Worm (Caenorhabditis elegans) whole organism, L2 larva: ENCODE results near the gene tmem-145.
A peak's percentile ranks its signal among the peaks of the same experiment; 100 is the strongest.

Experiments used
- C34F6.9 ChIP-seq: fragments of 150-350 bp; optimal IDR thresholded peaks from 2 replicates; lab custom pipeline; 2014; ENCODE audit warnings: missing biosample characterization, missing genetic modification characterization
- F13H6.1 ChIP-seq: sonication (generic microtip); optimal IDR thresholded peaks from 2 replicates; lab custom pipeline; 2016; ENCODE audit warnings: missing genetic modification characterization, missing compliant biosample characterization
- Y55F3AM.14 ChIP-seq: fragments of 200-800 bp; sonication (Bioruptor generic); optimal IDR thresholded peaks from 2 replicates; lab custom pipeline; 2018; ENCODE audit warnings: mild to moderate bottlenecking, missing genetic modification characterization, missing compliant biosample characterization
- ZK546.5 ChIP-seq: sonication (generic microtip); optimal IDR thresholded peaks from 2 replicates; lab custom pipeline; 2017; ENCODE audit warnings: missing biosample characterization, missing genetic modification characterization
- alr-1 ChIP-seq: fragments of 150-350 bp; optimal IDR thresholded peaks from 2 replicates; lab custom pipeline; 2014; ENCODE audit warnings: missing biosample characterization, missing genetic modification characterization
- aly-2 ChIP-seq: fragments of 150-350 bp; optimal IDR thresholded peaks from 2 replicates; lab custom pipeline; 2014; ENCODE audit warnings: missing biosample characterization, missing genetic modification characterization
- ama-1 ChIP-seq: fragments of 150-350 bp; optimal IDR thresholded peaks from 2 replicates; lab custom pipeline; 2018; ENCODE audit warnings: inconsistent platforms
- blmp-1 ChIP-seq: sonication (generic microtip); optimal IDR thresholded peaks from 2 replicates; lab custom pipeline; 2017; ENCODE audit warnings: missing genetic modification characterization, mild to moderate bottlenecking, missing compliant biosample characterization, antibody characterized with exemption, moderate library complexity; ENCODE audit not compliant: insufficient read depth
- ceh-16 ChIP-seq: fragments of 150-350 bp; optimal IDR thresholded peaks from 2 replicates; lab custom pipeline; 2014; ENCODE audit warnings: missing biosample characterization, missing genetic modification characterization
- ceh-82 ChIP-seq: fragments of 150-350 bp; optimal IDR thresholded peaks from 2 replicates; lab custom pipeline; 2014; ENCODE audit warnings: missing biosample characterization, missing genetic modification characterization
- dmd-4 ChIP-seq: sonication (generic microtip); optimal IDR thresholded peaks from 2 replicates; lab custom pipeline; 2017; ENCODE audit warnings: missing biosample characterization, missing genetic modification characterization
- elt-1 ChIP-seq: fragments of 150-350 bp; optimal IDR thresholded peaks from 2 replicates; lab custom pipeline; 2014; ENCODE audit warnings: missing biosample characterization, missing genetic modification characterization
- gmeb-1 ChIP-seq: fragments of 150-350 bp; optimal IDR thresholded peaks from 2 replicates; lab custom pipeline; 2014; ENCODE audit warnings: missing biosample characterization, missing genetic modification characterization
- lin-11 ChIP-seq: fragments of 150-350 bp; sonication (generic microtip); optimal IDR thresholded peaks from 2 replicates; lab custom pipeline; 2014; ENCODE audit warnings: missing biosample characterization, missing genetic modification characterization, inconsistent platforms, mixed read lengths
- lin-13 ChIP-seq: fragments of 150-350 bp; optimal IDR thresholded peaks from 2 replicates; lab custom pipeline; 2014; ENCODE audit warnings: missing biosample characterization, missing genetic modification reagents, missing genetic modification characterization
- mbf-1 ChIP-seq: sonication (generic microtip); optimal IDR thresholded peaks from 2 replicates; lab custom pipeline; 2017; ENCODE audit warnings: missing biosample characterization, missing genetic modification characterization
- mdl-1 ChIP-seq, 2 experiments: fragments of 150-350 bp in 1 of 2; sonication (generic microtip) in 1 of 2; optimal IDR thresholded peaks; 2 replicates each; lab custom pipeline; 2017; ENCODE audit warnings: missing biosample characterization in 2 of 2, missing genetic modification characterization in 2 of 2
- nhr-10 ChIP-seq: sonication (generic microtip); optimal IDR thresholded peaks from 2 replicates; lab custom pipeline; 2017; ENCODE audit warnings: missing biosample characterization, missing genetic modification characterization
- nhr-11 ChIP-seq: fragments of 150-350 bp; optimal IDR thresholded peaks from 2 replicates; lab custom pipeline; 2014; ENCODE audit warnings: missing biosample characterization, missing genetic modification characterization
- nhr-12 ChIP-seq: fragments of 150-350 bp; optimal IDR thresholded peaks from 2 replicates; lab custom pipeline; 2014; ENCODE audit warnings: missing biosample characterization, missing genetic modification characterization
- nhr-129 ChIP-seq: fragments of 150-350 bp; optimal IDR thresholded peaks from 2 replicates; lab custom pipeline; 2014; ENCODE audit warnings: missing biosample characterization, missing genetic modification characterization
- nhr-23 ChIP-seq: fragments of 150-350 bp; optimal IDR thresholded peaks from 2 replicates; lab custom pipeline; 2014; ENCODE audit warnings: missing biosample characterization, missing genetic modification reagents, missing genetic modification characterization
- nhr-237 ChIP-seq: fragments of 150-350 bp; optimal IDR thresholded peaks from 2 replicates; lab custom pipeline; 2014; ENCODE audit warnings: missing biosample characterization, missing genetic modification characterization
- nhr-25 ChIP-seq: fragments of 150-350 bp; sonication (generic microtip); optimal IDR thresholded peaks from 3 replicates; lab custom pipeline; 2014; ENCODE audit warnings: missing biosample characterization, missing genetic modification characterization
- nhr-6 ChIP-seq: fragments of 150-350 bp; optimal IDR thresholded peaks from 2 replicates; lab custom pipeline; 2014; ENCODE audit warnings: missing biosample characterization, missing genetic modification characterization
- nhr-77 ChIP-seq: fragments of 150-350 bp; optimal IDR thresholded peaks from 2 replicates; lab custom pipeline; 2014; ENCODE audit warnings: missing biosample characterization, missing genetic modification characterization
- sem-4 ChIP-seq: fragments of 150-350 bp; optimal IDR thresholded peaks from 2 replicates; lab custom pipeline; 2014; ENCODE audit warnings: missing biosample characterization, missing genetic modification reagents, missing genetic modification characterization
- skn-1 ChIP-seq: sonication (generic microtip); optimal IDR thresholded peaks from 2 replicates; lab custom pipeline; 2017; ENCODE audit warnings: missing biosample characterization, missing genetic modification characterization
- sma-9 ChIP-seq, 2 experiments: fragments of 150-350 bp in 1 of 2; sonication (generic microtip) in 1 of 2; optimal IDR thresholded peaks; 2 replicates each; lab custom pipeline; 2014 to 2016; ENCODE audit warnings: missing genetic modification characterization in 2 of 2, mild to moderate bottlenecking in 1 of 2, missing biosample characterization in 1 of 2, missing compliant biosample characterization in 1 of 2, missing genetic modification reagents in 1 of 2, moderate library complexity in 1 of 2
- unc-55 ChIP-seq: fragments of 150-350 bp; sonication (generic microtip); optimal IDR thresholded peaks from 3 replicates; lab custom pipeline; 2014; ENCODE audit warnings: missing biosample characterization, missing genetic modification reagents, missing genetic modification characterization
- unc-62 ChIP-seq: fragments of 150-350 bp; optimal IDR thresholded peaks from 2 replicates; lab custom pipeline; 2014; ENCODE audit warnings: missing biosample characterization, missing genetic modification reagents, missing genetic modification characterization
- zag-1 ChIP-seq: fragments of 150-350 bp; optimal IDR thresholded peaks from 2 replicates; lab custom pipeline; 2014; ENCODE audit warnings: missing biosample characterization, missing genetic modification characterization
- ztf-1 ChIP-seq: fragments of 200-800 bp; sonication (Bioruptor generic); conservative IDR thresholded peaks from 2 replicates; pipeline ENCODE4 v1.3.6; 2022; ENCODE audit warnings: missing genetic modification characterization, missing compliant biosample characterization
- ztf-11 ChIP-seq: sonication (generic microtip); optimal IDR thresholded peaks from 2 replicates; lab custom pipeline; 2017; ENCODE audit warnings: missing biosample characterization, missing genetic modification characterization
- ztf-4 ChIP-seq: fragments of 150-350 bp; optimal IDR thresholded peaks from 2 replicates; lab custom pipeline; 2014; ENCODE audit warnings: missing biosample characterization, missing genetic modification characterization

Gene tmem-145

ce11 chrX:12093992-12094391 is 20.3 kb upstream of the tmem-145 start:
- peak; percentile 21 for TF ChIP-seq unc-55 (GFP tag; lab: Kevin White, UChicago)
- TF ChIP-seq nhr-12 (tag; lab: Kevin White, UChicago) = no peak
- TF ChIP-seq gmeb-1 (tag; lab: Kevin White, UChicago) = no peak

ce11 chrX:12093043-12093442 is 19.4 kb upstream of the tmem-145 start, which contains the start of gene W03G11.4:
TSS of gene W03G11.4 (minus strand) at chrX:12093143.
- TF ChIP-seq C34F6.9 (tag; lab: Kevin White, UChicago) (no peak), zag-1 (tag; lab: Kevin White, UChicago) (no peak), nhr-25 (tag; lab: Kevin White, UChicago) (no peak), sma-9 (GFP tag; optimal IDR thresholded peaks at IDR 0.05; lab: Kevin White, UChicago) (no peak), sma-9 (tag; optimal IDR thresholded peaks at IDR 0.05; lab: Kevin White, UChicago) (no peak), ztf-4 (tag; lab: Kevin White, UChicago) (no peak), blmp-1 (tag; lab: Kevin White, UChicago) (no peak), nhr-237 (tag; lab: Kevin White, UChicago) (no peak), skn-1 (tag; lab: Kevin White, UChicago) (no peak), dmd-4 (tag; lab: Kevin White, UChicago) (no peak), ceh-82 (tag; lab: Kevin White, UChicago) (no peak), nhr-10 (tag; lab: Kevin White, UChicago) (no peak), unc-62 (GFP tag; lab: Kevin White, UChicago) (no peak)

ce11 chrX:12092621-12093020 is 19.0 kb upstream of the tmem-145 start:
- TF ChIP-seq unc-62 (GFP tag; lab: Kevin White, UChicago) (no peak), unc-55 (GFP tag; lab: Kevin White, UChicago) (no peak), nhr-6 (tag; lab: Kevin White, UChicago) (no peak)

ce11 chrX:12086297-12086696 is 12.6 kb upstream of the tmem-145 start:
- TF ChIP-seq nhr-10 (tag; lab: Kevin White, UChicago) (no peak), aly-2 (tag; lab: Kevin White, UChicago) (no peak), nhr-11 (no peak), gmeb-1 (tag; lab: Kevin White, UChicago) (no peak), ZK546.5 (tag; lab: Kevin White, UChicago) (no peak), blmp-1 (tag; lab: Kevin White, UChicago) (no peak), sma-9 (GFP tag; optimal IDR thresholded peaks at IDR 0.05; lab: Kevin White, UChicago) (no peak), sma-9 (tag; optimal IDR thresholded peaks at IDR 0.05; lab: Kevin White, UChicago) (no peak), zag-1 (tag; lab: Kevin White, UChicago) (no peak), mbf-1 (tag; lab: Kevin White, UChicago) (no peak), lin-13 (no peak)

ce11 chrX:12082813-12083212 is 9.1 kb upstream of the tmem-145 start:
- TF ChIP-seq unc-55 (GFP tag; lab: Kevin White, UChicago) (peak; percentile 12), ceh-16 (tag; lab: Kevin White, UChicago) (no peak), sem-4 (tag; lab: Kevin White, UChicago) (peak; percentile 15)

- TF ChIP-seq nhr-10 (tag; lab: Kevin White, UChicago) (no peak), mdl-1 (tag; optimal IDR thresholded peaks at IDR 0.05; lab: Kevin White, UChicago) (no peak), ztf-1 (GFP tag; lab: Robert Waterston, UW) (no peak), dmd-4 (tag; lab: Kevin White, UChicago) (no peak), unc-55 (GFP tag; lab: Kevin White, UChicago) (no peak), aly-2 (tag; lab: Kevin White, UChicago) (no peak), elt-1 (tag; lab: Kevin White, UChicago) (no peak), ztf-4 (tag; lab: Kevin White, UChicago) (no peak), nhr-12 (tag; lab: Kevin White, UChicago) (no peak), ZK546.5 (tag; lab: Kevin White, UChicago) (no peak)
Measured at ce11 chrX:12081250-12081649, 7.6 kb upstream of the tmem-145 start.

ce11 chrX:12080581-12081162 is 7.0 kb upstream of the tmem-145 start:
- no peak for TF ChIP-seq ztf-4 (tag; lab: Kevin White, UChicago)
- TF ChIP-seq nhr-77 (tag; lab: Kevin White, UChicago) = no peak
- no peak for TF ChIP-seq nhr-12 (tag; lab: Kevin White, UChicago)
- TF ChIP-seq nhr-129 (tag; lab: Kevin White, UChicago) = peak; percentile 55
- TF ChIP-seq nhr-23 = no peak
- no peak for TF ChIP-seq ztf-1 (GFP tag; lab: Robert Waterston, UW)
- TF ChIP-seq F13H6.1 (tag; lab: Kevin White, UChicago) = peak; percentile 15
- no peak for TF ChIP-seq ceh-82 (tag; lab: Kevin White, UChicago)
- no peak for TF ChIP-seq ama-1
- TF ChIP-seq unc-62 (GFP tag; lab: Kevin White, UChicago) = no peak
- no peak for TF ChIP-seq alr-1 (tag; lab: Kevin White, UChicago)
- TF ChIP-seq sma-9 (GFP tag; optimal IDR thresholded peaks at IDR 0.05; lab: Kevin White, UChicago) = peak; percentile 26
- no peak for TF ChIP-seq sma-9 (tag; optimal IDR thresholded peaks at IDR 0.05; lab: Kevin White, UChicago)
- no peak for TF ChIP-seq nhr-11
- TF ChIP-seq nhr-237 (tag; lab: Kevin White, UChicago) = no peak
- TF ChIP-seq skn-1 (tag; lab: Kevin White, UChicago) = no peak
- TF ChIP-seq Y55F3AM.14 = no peak
- TF ChIP-seq unc-55 (GFP tag; lab: Kevin White, UChicago) = peak; percentile 59
- peak; percentile 58 for TF ChIP-seq sem-4 (tag; lab: Kevin White, UChicago)
- no peak for TF ChIP-seq ztf-11
- no peak for TF ChIP-seq lin-11 (tag; lab: Kevin White, UChicago)
- no peak for TF ChIP-seq C34F6.9 (tag; lab: Kevin White, UChicago)
- TF ChIP-seq elt-1 (tag; lab: Kevin White, UChicago) = no peak
